Fruit fly (Drosophila melanogaster): ENCODE data around the gene CG15535.
A peak's percentile ranks its signal among the peaks of the same experiment; 100 is the strongest.

CG15535 gene

DNA sequence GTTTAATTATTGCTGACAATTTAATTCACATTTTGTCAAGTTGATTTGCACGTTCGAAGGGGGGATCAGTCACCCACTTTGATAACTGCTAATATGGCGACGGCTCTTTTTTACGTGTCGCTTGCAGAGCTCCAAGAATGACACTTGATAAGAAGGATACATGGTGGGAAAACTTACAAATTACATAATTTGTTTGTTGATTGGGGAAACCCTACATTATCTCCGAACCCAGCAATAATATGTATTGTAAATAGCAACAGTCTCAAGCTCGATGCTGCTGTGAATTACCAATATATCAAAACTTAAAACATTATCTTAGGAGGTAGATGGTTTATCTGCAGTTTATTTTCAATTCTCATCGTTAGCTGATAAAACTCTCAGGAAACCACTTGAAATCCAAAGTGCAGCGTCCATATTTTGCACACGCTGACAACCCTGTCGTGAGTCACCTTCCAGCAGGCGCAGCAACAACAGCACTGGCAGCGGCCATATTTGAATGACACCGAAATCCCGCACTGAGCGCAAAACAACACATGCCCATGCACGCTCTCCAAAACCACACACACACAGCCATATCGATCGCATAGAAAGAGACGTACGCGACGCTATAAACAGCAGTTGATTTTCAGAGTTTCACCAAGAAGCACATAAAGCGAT, 35.4 kb downstream of the CG15535 start (continued):
- peak; percentile 88 for TF ChIP-seq ttk (GFP tag; IDR thresholded peaks at IDR 0.05)
- peak; percentile 54 for TF ChIP-seq gcm2 (GFP tag; optimal IDR thresholded peaks at IDR 0.05)
- peak; percentile 97 for TF ChIP-seq NC2α (GFP tag; optimal IDR thresholded peaks at IDR 0.05)
- peak; percentile 95 for TF ChIP-seq Hmx (GFP tag; optimal IDR thresholded peaks at IDR 0.05)
- peak; percentile 90 for TF ChIP-seq Myb (GFP tag; optimal IDR thresholded peaks at IDR 0.05)
- peak; percentile 42; the same call in 1 of the 3 replicates for TF ChIP-seq sr (GFP tag; IDR thresholded peaks at IDR 0.05)
- TF ChIP-seq CG12155 (GFP tag; optimal IDR thresholded peaks at IDR 0.05) = peak; percentile 92
- peak; percentile 90 for TF ChIP-seq Drgx (GFP tag; IDR thresholded peaks at IDR 0.05)
- TF ChIP-seq Neu2 (GFP tag; optimal IDR thresholded peaks at IDR 0.05; ENCODE audit: borderline replicate concordance) = peak; percentile 95
- TF ChIP-seq jing (GFP tag; optimal IDR thresholded peaks at IDR 0.05) = peak; percentile 92
- TF ChIP-seq Dll (GFP tag; IDR thresholded peaks at IDR 0.05; ENCODE audit: partially characterized antibody) = no peak
- TF ChIP-seq ac (GFP tag; optimal IDR thresholded peaks at IDR 0.05) = peak; percentile 88
- TF ChIP-seq dan (GFP tag; IDR thresholded peaks at IDR 0.05) = peak; percentile 69; the same call in 1 of the 2 replicates
- TF ChIP-seq ems (GFP tag; optimal IDR thresholded peaks at IDR 0.05) = peak; percentile 94
- TF ChIP-seq HLHmδ (GFP tag; optimal IDR thresholded peaks at IDR 0.05) = peak; percentile 82
- TF ChIP-seq pfk (GFP tag; optimal IDR thresholded peaks at IDR 0.05) = no peak
- TF ChIP-seq CG33213 (GFP tag; optimal IDR thresholded peaks at IDR 0.05) = peak; percentile 94
- peak; percentile 76 for TF ChIP-seq run (tag; optimal IDR thresholded peaks at IDR 0.05)
- peak; percentile 83 for TF ChIP-seq fd64A (GFP tag; optimal IDR thresholded peaks at IDR 0.05)
- peak; percentile 91 for TF ChIP-seq PHDP (tag; optimal IDR thresholded peaks at IDR 0.05)
- TF ChIP-seq CG15073 (GFP tag; optimal IDR thresholded peaks at IDR 0.05) = peak; percentile 79
- peak; percentile 97 for TF ChIP-seq CG8944 (GFP tag; optimal IDR thresholded peaks at IDR 0.05)
- peak; percentile 95 for TF ChIP-seq CG10274 (GFP tag; optimal IDR thresholded peaks at IDR 0.05)
- TF ChIP-seq CG7987 (GFP tag; optimal IDR thresholded peaks at IDR 0.05) = peak; percentile 74
- peak; percentile 85 for TF ChIP-seq sob (GFP tag; IDR thresholded peaks at IDR 0.05)
- peak; percentile 44 for TF ChIP-seq Ravus (GFP tag; IDR thresholded peaks at IDR 0.05)
- peak; percentile 95 for TF ChIP-seq maf-S (GFP tag; optimal IDR thresholded peaks at IDR 0.05)
- peak; percentile 78 for TF ChIP-seq trem (tag; optimal IDR thresholded peaks at IDR 0.05)
- TF ChIP-seq CG1529 (GFP tag; optimal IDR thresholded peaks at IDR 0.05) = peak; percentile 96
- TF ChIP-seq Trl (optimal IDR thresholded peaks at IDR 0.05) = peak in 1 of 2 experiments; percentile 72
- peak; percentile 97 for TF ChIP-seq Trl (GFP tag; optimal IDR thresholded peaks at IDR 0.05)
- TF ChIP-seq peb (GFP tag; IDR thresholded peaks at IDR 0.05) = peak; percentile 84
- peak; percentile 90 for TF ChIP-seq Xrp1 (GFP tag; IDR thresholded peaks at IDR 0.05)
- peak; percentile 66 for TF ChIP-seq Deaf1 (tag; optimal IDR thresholded peaks at IDR 0.05)
- peak in 1 of 2 experiments; percentile 92 for TF ChIP-seq Eip74EF (GFP tag; optimal IDR thresholded peaks at IDR 0.05)
- TF ChIP-seq HmgZ (tag; optimal IDR thresholded peaks at IDR 0.05) = peak; percentile 93
- peak; percentile 83 for TF ChIP-seq CG15514 (GFP tag; optimal IDR thresholded peaks at IDR 0.05)
- peak; percentile 84 for TF ChIP-seq H15 (GFP tag; IDR thresholded peaks at IDR 0.05)
- TF ChIP-seq Asciz (GFP tag; optimal IDR thresholded peaks at IDR 0.05) = peak; percentile 88
- TF ChIP-seq tup (GFP tag; optimal IDR thresholded peaks at IDR 0.05) = peak; percentile 89
- TF ChIP-seq bigmax (GFP tag; optimal IDR thresholded peaks at IDR 0.05) = peak; percentile 37
- TF ChIP-seq ssp (GFP tag; IDR thresholded peaks at IDR 0.05) = peak; percentile 79
- TF ChIP-seq CG11504 (tag; optimal IDR thresholded peaks at IDR 0.05) = peak; percentile 97
- TF ChIP-seq otp (GFP tag; IDR thresholded peaks at IDR 0.05) = peak; percentile 73
- no peak for TF ChIP-seq D (optimal IDR thresholded peaks at IDR 0.05)
- TF ChIP-seq D (GFP tag; optimal IDR thresholded peaks at IDR 0.05) = peak; percentile 97
- peak; percentile 98 for TF ChIP-seq org-1 (GFP tag; optimal IDR thresholded peaks at IDR 0.05)
- TF ChIP-seq CG3407 (GFP tag; optimal IDR thresholded peaks at IDR 0.05) = peak; percentile 89
- no peak for TF ChIP-seq cad (GFP tag; optimal IDR thresholded peaks at IDR 0.05)
- peak; percentile 90 for TF ChIP-seq ERR (GFP tag; optimal IDR thresholded peaks at IDR 0.05)

Data from whole organism, embryonic.